Fruit fly (Drosophila melanogaster) whole organism, embryonic: ENCODE data around the gene Pvf3.

ENCODE experiments used
- CG13775 ChIP-seq: fragments of 200-800 bp; sonication (Bioruptor generic); optimal IDR thresholded peaks from 3 replicates; lab custom pipeline; 2017; ENCODE audit warnings: missing biosample characterization, mild to moderate bottlenecking, missing genetic modification characterization
- CG17328 ChIP-seq: fragments of 200-800 bp; sonication (Bioruptor generic); IDR thresholded peaks from 2 replicates; pipeline ENCODE4 v1.3.6; 2022; ENCODE audit warnings: missing biosample characterization, missing genetic modification characterization
- chm ChIP-seq: fragments of 200-800 bp; sonication (Bioruptor generic); IDR thresholded peaks from 2 replicates; pipeline ENCODE4 v1.3.6; 2022; ENCODE audit warnings: missing biosample characterization, missing genetic modification characterization
- danr ChIP-seq: fragments of 200-800 bp; sonication (Bioruptor generic); IDR thresholded peaks from 2 replicates; pipeline ENCODE4 v1.3.6; 2022; ENCODE audit warnings: missing biosample characterization, missing genetic modification characterization
- gsb-n ChIP-seq: fragments of 200-800 bp; sonication (Bioruptor generic); optimal IDR thresholded peaks from 3 replicates; lab custom pipeline; 2018; ENCODE audit warnings: missing biosample characterization, mild to moderate bottlenecking, missing genetic modification characterization

- TF ChIP-seq chm (no peak), danr (GFP tag; lab: Robert Waterston, UW) (no peak), gsb-n (no peak), CG17328 (GFP tag; lab: Robert Waterston, UW) (no peak), CG13775 (no peak)
These were observed 37.9 kb downstream of the Pvf3 start for dm6 chr2L:7119460-7120047.
